Fruit fly (Drosophila melanogaster): ENCODE data around the gene CG10853.

dm6 chr3L:3932742-3933289, 14.9 kb upstream of the CG10853 start:
- TF ChIP-seq CG8478 (optimal IDR thresholded peaks at IDR 0.05) (no peak), pan (optimal IDR thresholded peaks at IDR 0.05) (no peak)

Data from whole organism.